Worm (Caenorhabditis elegans): ENCODE measurements around the gene upp-1.

Gene upp-1

DNA sequence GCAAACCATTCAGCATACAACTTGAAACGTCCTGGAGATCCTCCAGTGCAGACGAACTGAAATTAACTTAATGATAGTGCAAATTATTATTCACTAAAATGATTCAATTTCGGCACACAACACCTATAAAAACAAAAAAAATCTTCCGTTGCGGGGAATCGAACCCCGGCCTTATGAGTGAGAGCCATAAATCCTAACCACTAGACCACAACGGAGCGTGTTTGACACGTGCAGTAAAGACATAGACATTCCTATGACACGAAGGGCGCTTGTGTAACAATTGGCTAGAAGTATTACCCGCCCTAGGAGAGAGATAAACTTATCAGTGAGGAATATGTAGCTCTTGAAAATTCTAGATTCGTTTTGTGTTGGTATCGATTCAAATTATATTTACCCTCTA lies 886 bp downstream of the upp-1 start:
- TF ChIP-seq blmp-1 (tag; optimal IDR thresholded peaks at IDR 0.05; ENCODE audit: insufficient read depth) = no peak
- TF ChIP-seq unc-62 (GFP tag; optimal IDR thresholded peaks at IDR 0.05) = no peak
- no peak for TF ChIP-seq alr-1 (tag; optimal IDR thresholded peaks at IDR 0.05)
- no peak for TF ChIP-seq nhr-237 (tag; optimal IDR thresholded peaks at IDR 0.05)
- no peak for TF ChIP-seq dmd-4 (tag; optimal IDR thresholded peaks at IDR 0.05)
- TF ChIP-seq nhr-23 (tag; optimal IDR thresholded peaks at IDR 0.05) = no peak
- no peak for TF ChIP-seq lin-13 (GFP tag; optimal IDR thresholded peaks at IDR 0.05)
- TF ChIP-seq nhr-10 (tag; optimal IDR thresholded peaks at IDR 0.05) = no peak
- peak; percentile 16 to 55 for TF ChIP-seq lsy-2 (tag; optimal IDR thresholded peaks at IDR 0.05)
- TF ChIP-seq nhr-21 (tag; optimal IDR thresholded peaks at IDR 0.05) = no peak
- TF ChIP-seq sem-4 (tag; optimal IDR thresholded peaks at IDR 0.05) = no peak
- no peak for TF ChIP-seq lin-39 (tag; optimal IDR thresholded peaks at IDR 0.05)
- TF ChIP-seq sma-3 (GFP tag; optimal IDR thresholded peaks at IDR 0.05) = peak; percentile 32
- no peak for TF ChIP-seq skn-1 (tag; optimal IDR thresholded peaks at IDR 0.05)
- TF ChIP-seq fos-1 (tag; optimal IDR thresholded peaks at IDR 0.05) = peak; percentile 28
- no peak for TF ChIP-seq mab-5 (tag; optimal IDR thresholded peaks at IDR 0.05)
- peak; percentile 56 for TF ChIP-seq sma-9 (GFP tag; optimal IDR thresholded peaks at IDR 0.05)
- no peak for TF ChIP-seq sma-9 (tag; optimal IDR thresholded peaks at IDR 0.05)
- TF ChIP-seq zag-1 (tag; optimal IDR thresholded peaks at IDR 0.05) = no peak
- TF ChIP-seq ztf-1 (GFP tag; conservative IDR thresholded peaks at IDR 0.05) = no peak
- no peak for TF ChIP-seq ztf-11 (tag; optimal IDR thresholded peaks at IDR 0.05)
- TF ChIP-seq unc-55 (GFP tag; optimal IDR thresholded peaks at IDR 0.05) = no peak
- TF ChIP-seq mdl-1 (tag; optimal IDR thresholded peaks at IDR 0.05) = peak; percentile 10 to 71
- TF ChIP-seq nhr-25 (tag; optimal IDR thresholded peaks at IDR 0.05) = peak; percentile 14
- TF ChIP-seq ama-1 (optimal IDR thresholded peaks at IDR 0.05) = peak; percentile 43
- TF ChIP-seq C34F6.9 (tag; optimal IDR thresholded peaks at IDR 0.05) = no peak
- TF ChIP-seq F13H6.1 (tag; optimal IDR thresholded peaks at IDR 0.05) = no peak
- TF ChIP-seq nhr-129 (tag; optimal IDR thresholded peaks at IDR 0.05) = peak; percentile 54
- TF ChIP-seq elt-1 (tag; optimal IDR thresholded peaks at IDR 0.05) = no peak
- no peak for TF ChIP-seq snpc-4 (tag; optimal IDR thresholded peaks at IDR 0.05)
- peak; percentile 13 for TF ChIP-seq crh-2 (tag; optimal IDR thresholded peaks at IDR 0.05)
- TF ChIP-seq ZK546.5 (tag; optimal IDR thresholded peaks at IDR 0.05) = no peak
- TF ChIP-seq mbf-1 (tag; optimal IDR thresholded peaks at IDR 0.05) = no peak
- no peak for TF ChIP-seq nhr-11 (tag; optimal IDR thresholded peaks at IDR 0.05)
- TF ChIP-seq gmeb-1 (tag; optimal IDR thresholded peaks at IDR 0.05) = peak; percentile 44
- TF ChIP-seq nhr-77 (tag; optimal IDR thresholded peaks at IDR 0.05) = no peak

DNA sequence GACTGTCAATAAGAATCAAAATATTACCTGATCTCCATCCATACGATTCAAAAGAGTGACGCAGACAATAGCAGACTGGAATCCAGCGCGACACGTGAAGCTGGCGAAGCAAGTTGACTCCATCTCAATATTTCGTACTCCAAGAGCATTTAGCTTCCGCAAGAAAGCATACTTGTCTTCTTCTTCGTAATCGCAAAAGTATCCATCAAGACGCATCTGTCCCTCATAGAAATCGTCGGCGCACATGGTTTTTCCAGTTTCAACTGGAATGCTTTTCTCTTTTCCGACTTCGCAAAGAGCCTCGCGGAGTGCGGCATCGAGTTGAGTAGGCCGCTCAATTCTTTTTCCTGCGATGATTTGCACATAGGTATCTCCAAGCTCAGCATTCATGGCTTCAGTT lies 1.6 kb downstream of the upp-1 start:
- no peak for TF ChIP-seq ama-1 (optimal IDR thresholded peaks at IDR 0.05)
- TF ChIP-seq nhr-129 (tag; optimal IDR thresholded peaks at IDR 0.05) = no peak
- no peak for TF ChIP-seq lsy-2 (tag; optimal IDR thresholded peaks at IDR 0.05)
- TF ChIP-seq nhr-25 (tag; optimal IDR thresholded peaks at IDR 0.05) = no peak
- TF ChIP-seq F13H6.1 (tag; optimal IDR thresholded peaks at IDR 0.05) = no peak
- no peak for TF ChIP-seq gmeb-1 (tag; optimal IDR thresholded peaks at IDR 0.05)
- TF ChIP-seq unc-62 (GFP tag; optimal IDR thresholded peaks at IDR 0.05) = no peak
- no peak for TF ChIP-seq ceh-16 (tag; optimal IDR thresholded peaks at IDR 0.05)
- TF ChIP-seq ztf-1 (GFP tag; conservative IDR thresholded peaks at IDR 0.05) = no peak
- no peak for TF ChIP-seq peb-1 (tag; optimal IDR thresholded peaks at IDR 0.05)
- TF ChIP-seq mab-5 (tag; optimal IDR thresholded peaks at IDR 0.05) = no peak
- no peak for TF ChIP-seq zag-1 (tag; optimal IDR thresholded peaks at IDR 0.05)
- TF ChIP-seq nhr-10 (tag; optimal IDR thresholded peaks at IDR 0.05) = no peak

DNA sequence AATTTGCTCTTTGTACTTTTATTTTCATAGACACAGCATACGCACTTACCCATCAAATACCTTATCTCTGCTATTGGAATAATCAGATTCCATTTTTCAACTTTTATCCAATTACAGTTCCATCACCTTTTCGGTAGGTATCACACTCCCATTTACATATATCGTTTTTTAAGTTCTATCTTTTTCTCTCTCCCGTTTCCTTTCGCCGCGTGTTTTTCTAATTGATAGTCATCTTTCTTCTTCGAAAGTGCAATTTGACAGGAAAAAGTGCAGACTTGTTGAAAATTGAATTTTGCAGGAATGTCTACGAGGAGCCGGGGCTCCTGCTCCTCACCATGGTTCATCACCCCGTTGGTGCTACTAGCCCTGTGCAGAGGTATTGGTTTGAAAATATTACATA lies 17.8 kb downstream of the upp-1 start, which contains the start of gene fbn-1:
Gene fbn-1, plus strand, starts transcription at position 301 of the 400 bp plus-strand sequence.
- no peak for TF ChIP-seq lin-11 (tag; optimal IDR thresholded peaks at IDR 0.05)
- TF ChIP-seq sma-9 (GFP tag; optimal IDR thresholded peaks at IDR 0.05) = no peak
- no peak for TF ChIP-seq sma-9 (tag; optimal IDR thresholded peaks at IDR 0.05)
- TF ChIP-seq sem-4 (tag; optimal IDR thresholded peaks at IDR 0.05) = no peak
- no peak for TF ChIP-seq snpc-4 (tag; optimal IDR thresholded peaks at IDR 0.05)
- no peak for TF ChIP-seq nhr-12 (tag; optimal IDR thresholded peaks at IDR 0.05)
- TF ChIP-seq ztf-4 (tag; optimal IDR thresholded peaks at IDR 0.05) = no peak
- TF ChIP-seq sma-3 (GFP tag; optimal IDR thresholded peaks at IDR 0.05) = no peak
- no peak for TF ChIP-seq mab-5 (tag; optimal IDR thresholded peaks at IDR 0.05)
- no peak for TF ChIP-seq blmp-1 (tag; optimal IDR thresholded peaks at IDR 0.05; ENCODE audit: insufficient read depth)
- TF ChIP-seq zag-1 (tag; optimal IDR thresholded peaks at IDR 0.05) = no peak
- TF ChIP-seq aly-2 (tag; optimal IDR thresholded peaks at IDR 0.05) = no peak
